Fruit fly (Drosophila melanogaster) whole organism, embryonic: ENCODE measurements around the gene CG11470.

Source experiments
- CG10654 ChIP-seq: fragments of 200-800 bp; sonication (Bioruptor generic); optimal IDR thresholded peaks from 2 replicates; lab custom pipeline; 2016; ENCODE audit warnings: missing biosample characterization, missing genetic modification characterization
- CG11247 ChIP-seq: fragments of 200-800 bp; sonication (Bioruptor generic); IDR thresholded peaks from 2 replicates; pipeline ENCODE4 v1.3.6; 2022; ENCODE audit warnings: missing biosample characterization, missing genetic modification characterization
- CG11456 ChIP-seq: fragments of 200-800 bp; sonication (Bioruptor generic); IDR thresholded peaks from 3 replicates; pipeline ENCODE4 v1.3.6; 2022; ENCODE audit warnings: missing biosample characterization, missing genetic modification characterization
- CG12155 ChIP-seq: fragments of 200-800 bp; sonication (Bioruptor generic); optimal IDR thresholded peaks from 3 replicates; lab custom pipeline; 2016; ENCODE audit warnings: missing biosample characterization, missing genetic modification characterization
- CG13424 ChIP-seq: fragments of 200-800 bp; sonication (Bioruptor generic); optimal IDR thresholded peaks from 2 replicates; lab custom pipeline; 2019; ENCODE audit warnings: missing biosample characterization, mild to moderate bottlenecking, missing genetic modification characterization, moderate library complexity
- CG14050 ChIP-seq: fragments of 200-800 bp; sonication (Bioruptor generic); IDR thresholded peaks from 3 replicates; pipeline ENCODE4 v1.3.6; 2022; ENCODE audit warnings: missing biosample characterization, missing genetic modification characterization
- CG16779 ChIP-seq: fragments of 200-800 bp; sonication (Bioruptor generic); IDR thresholded peaks from 2 replicates; pipeline ENCODE4 v1.3.6; 2022; ENCODE audit warnings: missing biosample characterization, missing genetic modification characterization
- CG17912 ChIP-seq: fragments of 200-800 bp; sonication (Bioruptor generic); optimal IDR thresholded peaks from 2 replicates; lab custom pipeline; 2018; ENCODE audit warnings: missing biosample characterization, mild to moderate bottlenecking, missing genetic modification characterization
- CG18476 ChIP-seq: fragments of 200-800 bp; sonication (Bioruptor generic); optimal IDR thresholded peaks from 2 replicates; lab custom pipeline; 2016; ENCODE audit warnings: missing biosample characterization, mild to moderate bottlenecking, missing genetic modification characterization
- CG2678 ChIP-seq: fragments of 200-800 bp; sonication (Bioruptor generic); optimal IDR thresholded peaks from 3 replicates; lab custom pipeline; 2019; ENCODE audit warnings: missing biosample characterization, mild to moderate bottlenecking, missing genetic modification characterization, moderate library complexity
- CG3065 ChIP-seq: fragments of 200-800 bp; sonication (Bioruptor generic); optimal IDR thresholded peaks from 2 replicates; lab custom pipeline; 2016; ENCODE audit warnings: missing biosample characterization, missing genetic modification characterization
- CG32772 ChIP-seq: fragments of 200-800 bp; sonication (Bioruptor generic); IDR thresholded peaks from 2 replicates; pipeline ENCODE4 v1.3.6; 2022; ENCODE audit warnings: missing biosample characterization, missing genetic modification characterization
- CG42726 ChIP-seq: fragments of 200-800 bp; sonication (Bioruptor generic); IDR thresholded peaks from 2 replicates; pipeline ENCODE4 v1.3.6; 2022; ENCODE audit warnings: missing biosample characterization, missing genetic modification characterization; ENCODE audit not compliant: partially characterized antibody
- CG4424 ChIP-seq: fragments of 200-800 bp; sonication (Bioruptor generic); optimal IDR thresholded peaks from 3 replicates; lab custom pipeline; 2016; ENCODE audit warnings: missing biosample characterization, missing genetic modification characterization
- CG5180 ChIP-seq: fragments of 200-800 bp; sonication (Bioruptor generic); optimal IDR thresholded peaks from 3 replicates; lab custom pipeline; 2017; ENCODE audit warnings: missing biosample characterization, missing genetic modification characterization, mild to moderate bottlenecking, moderate library complexity, missing genetic modification reagents
- CG5953 ChIP-seq: fragments of 200-800 bp; sonication (Bioruptor generic); IDR thresholded peaks from 2 replicates; pipeline ENCODE4 v1.3.6; 2022; ENCODE audit warnings: missing biosample characterization, missing genetic modification characterization
- CG6654 ChIP-seq: fragments of 200-800 bp; sonication (Bioruptor generic); optimal IDR thresholded peaks from 2 replicates; lab custom pipeline; 2017; ENCODE audit warnings: missing biosample characterization, mild to moderate bottlenecking, missing genetic modification characterization
- CG7271 ChIP-seq: fragments of 200-800 bp; sonication (Bioruptor generic); optimal IDR thresholded peaks from 2 replicates; lab custom pipeline; 2018; ENCODE audit warnings: missing biosample characterization, mild to moderate bottlenecking, missing genetic modification characterization, moderate library complexity
- CG7745 ChIP-seq: fragments of 200-800 bp; sonication (Bioruptor generic); optimal IDR thresholded peaks from 2 replicates; lab custom pipeline; 2018; ENCODE audit warnings: missing biosample characterization, mild to moderate bottlenecking, missing genetic modification characterization, moderate library complexity
- CG8290 ChIP-seq, 3 experiments: fragments of 200-800 bp; sonication (Bioruptor generic); optimal IDR thresholded peaks; 2 replicates each; lab custom pipeline; 2016 to 2019; ENCODE audit warnings: missing biosample characterization in 3 of 3, missing genetic modification characterization in 3 of 3, mild to moderate bottlenecking in 2 of 3, moderate library complexity in 1 of 3
- CG8478 ChIP-seq: fragments of >200 bp; optimal IDR thresholded peaks from 2 replicates; lab custom pipeline; 2018
- CG9876 ChIP-seq: fragments of 200-800 bp; sonication (Bioruptor generic); optimal IDR thresholded peaks from 2 replicates; lab custom pipeline; 2016; ENCODE audit warnings: missing biosample characterization, missing genetic modification characterization
- CTCF ChIP-seq: fragments of 200-800 bp; sonication (Bioruptor generic); optimal IDR thresholded peaks from 2 replicates; lab custom pipeline; 2017; ENCODE audit warnings: missing biosample characterization, mild to moderate bottlenecking, missing genetic modification characterization, moderate library complexity
- Camta ChIP-seq: fragments of 200-800 bp; sonication (Bioruptor generic); optimal IDR thresholded peaks from 2 replicates; lab custom pipeline; 2016; ENCODE audit warnings: missing biosample characterization, missing genetic modification characterization
- Chrac-16 ChIP-seq: fragments of 200-800 bp; sonication (Bioruptor generic); optimal IDR thresholded peaks from 3 replicates; lab custom pipeline; 2016; ENCODE audit warnings: missing biosample characterization, missing genetic modification characterization
- Dek ChIP-seq: fragments of 200-800 bp; sonication (Bioruptor generic); optimal IDR thresholded peaks from 3 replicates; lab custom pipeline; 2019; ENCODE audit warnings: missing biosample characterization, mild to moderate bottlenecking, missing genetic modification characterization, moderate library complexity
- Dip3 ChIP-seq: fragments of 200-800 bp; sonication (Bioruptor generic); optimal IDR thresholded peaks from 3 replicates; lab custom pipeline; 2016; ENCODE audit warnings: missing biosample characterization, missing genetic modification characterization
- Doc3 ChIP-seq: fragments of 200-800 bp; sonication (Bioruptor generic); IDR thresholded peaks from 3 replicates; pipeline ENCODE4 v1.3.6; 2022; ENCODE audit warnings: missing biosample characterization, missing genetic modification characterization; ENCODE audit not compliant: partially characterized antibody
- Ets97D ChIP-seq: fragments of 200-800 bp; sonication (Bioruptor generic); optimal IDR thresholded peaks from 3 replicates; lab custom pipeline; 2016; ENCODE audit warnings: missing biosample characterization, missing genetic modification characterization
- GATAe ChIP-seq: fragments of 200-800 bp; sonication (Bioruptor generic); conservative IDR thresholded peaks from 2 replicates; pipeline ENCODE4 v1.3.6; 2022; ENCODE audit warnings: missing biosample characterization, missing genetic modification characterization
- Gsc ChIP-seq: fragments of 200-800 bp; sonication (Bioruptor generic); IDR thresholded peaks from 2 replicates; pipeline ENCODE4 v1.3.6; 2022; ENCODE audit warnings: missing biosample characterization, missing genetic modification characterization
- H15 ChIP-seq: fragments of 200-800 bp; sonication (Bioruptor generic); IDR thresholded peaks from 3 replicates; pipeline ENCODE4 v1.3.6; 2022; ENCODE audit warnings: missing biosample characterization, missing genetic modification characterization
- H2.0 ChIP-seq: fragments of 200-800 bp; sonication (Bioruptor generic); IDR thresholded peaks from 2 replicates; pipeline ENCODE4 v1.3.6; 2022; ENCODE audit warnings: missing biosample characterization, missing genetic modification characterization
- HLHmδ ChIP-seq: fragments of 200-800 bp; sonication (Bioruptor generic); optimal IDR thresholded peaks from 2 replicates; lab custom pipeline; 2018; ENCODE audit warnings: missing biosample characterization, mild to moderate bottlenecking, missing genetic modification characterization, moderate library complexity
- Mad ChIP-seq: fragments of 200-800 bp; sonication (Bioruptor generic); optimal IDR thresholded peaks from 2 replicates; lab custom pipeline; 2016; ENCODE audit warnings: missing biosample characterization, missing genetic modification characterization
- Max ChIP-seq: fragments of 200-800 bp; sonication (Bioruptor generic); optimal IDR thresholded peaks from 2 replicates; lab custom pipeline; 2016; ENCODE audit warnings: missing biosample characterization, mild to moderate bottlenecking, missing genetic modification characterization
- Side ChIP-seq: fragments of 200-800 bp; sonication (Bioruptor generic); optimal IDR thresholded peaks from 2 replicates; lab custom pipeline; 2016; ENCODE audit warnings: missing biosample characterization, missing genetic modification characterization
- abd-A ChIP-seq: fragments of 200-800 bp; sonication (Bioruptor generic); optimal IDR thresholded peaks from 3 replicates; lab custom pipeline; 2019; ENCODE audit warnings: missing biosample characterization, mild to moderate bottlenecking, missing genetic modification characterization, moderate library complexity
- ase ChIP-seq: fragments of 200-800 bp; sonication (Bioruptor generic); IDR thresholded peaks from 3 replicates; pipeline ENCODE4 v1.3.6; 2022; ENCODE audit warnings: missing biosample characterization, missing genetic modification characterization
- bsh ChIP-seq, 2 experiments: fragments of 200-800 bp; sonication (Bioruptor generic); optimal IDR thresholded peaks; 2 replicates each; lab custom pipeline; 2017 to 2018; ENCODE audit warnings: mild to moderate bottlenecking in 2 of 2, missing biosample characterization in 2 of 2, missing genetic modification characterization in 2 of 2, moderate library complexity in 1 of 2
- crc ChIP-seq: fragments of 200-800 bp; sonication (Bioruptor generic); optimal IDR thresholded peaks from 2 replicates; lab custom pipeline; 2016; ENCODE audit warnings: missing biosample characterization, missing genetic modification characterization
- gcm2 ChIP-seq: fragments of 200-800 bp; sonication (Bioruptor generic); optimal IDR thresholded peaks from 2 replicates; lab custom pipeline; 2016; ENCODE audit warnings: missing biosample characterization, missing genetic modification characterization
- gem ChIP-seq: fragments of 200-800 bp; sonication (Bioruptor generic); optimal IDR thresholded peaks from 2 replicates; lab custom pipeline; 2019; ENCODE audit warnings: missing biosample characterization, mild to moderate bottlenecking, missing genetic modification characterization, moderate library complexity
- gro ChIP-seq: fragments of 200-800 bp; sonication (Bioruptor generic); optimal IDR thresholded peaks from 2 replicates; lab custom pipeline; 2016; ENCODE audit warnings: missing biosample characterization, missing genetic modification characterization
- jing ChIP-seq: fragments of 200-800 bp; sonication (Bioruptor generic); optimal IDR thresholded peaks from 2 replicates; lab custom pipeline; 2018; ENCODE audit warnings: missing biosample characterization, mild to moderate bottlenecking, missing genetic modification characterization
- nau ChIP-seq: fragments of 200-800 bp; sonication (Bioruptor generic); optimal IDR thresholded peaks from 3 replicates; lab custom pipeline; 2017; ENCODE audit warnings: missing biosample characterization, mild to moderate bottlenecking, missing genetic modification characterization, missing genetic modification reagents
- phol ChIP-seq: fragments of 200-800 bp; sonication (Bioruptor generic); optimal IDR thresholded peaks from 3 replicates; lab custom pipeline; 2018; ENCODE audit warnings: missing biosample characterization, mild to moderate bottlenecking, missing genetic modification characterization, moderate library complexity
- sob ChIP-seq: fragments of 200-800 bp; sonication (Bioruptor generic); IDR thresholded peaks from 2 replicates; pipeline ENCODE4 v1.3.6; 2022; ENCODE audit warnings: missing biosample characterization, missing genetic modification characterization
- sug ChIP-seq: fragments of 200-800 bp; optimal IDR thresholded peaks from 2 replicates; lab custom pipeline; 2019; ENCODE audit warnings: missing biosample characterization, mild to moderate bottlenecking, missing genetic modification characterization, moderate library complexity
- ttk ChIP-seq: fragments of 200-800 bp; sonication (Bioruptor generic); IDR thresholded peaks from 2 replicates; pipeline ENCODE4 v2.1.2; 2022; ENCODE audit warnings: missing biosample characterization, missing genetic modification characterization
- tx ChIP-seq: fragments of 200-800 bp; sonication (Bioruptor generic); optimal IDR thresholded peaks from 2 replicates; lab custom pipeline; 2016; ENCODE audit warnings: missing biosample characterization, missing genetic modification characterization

Gene CG11470

DNA sequence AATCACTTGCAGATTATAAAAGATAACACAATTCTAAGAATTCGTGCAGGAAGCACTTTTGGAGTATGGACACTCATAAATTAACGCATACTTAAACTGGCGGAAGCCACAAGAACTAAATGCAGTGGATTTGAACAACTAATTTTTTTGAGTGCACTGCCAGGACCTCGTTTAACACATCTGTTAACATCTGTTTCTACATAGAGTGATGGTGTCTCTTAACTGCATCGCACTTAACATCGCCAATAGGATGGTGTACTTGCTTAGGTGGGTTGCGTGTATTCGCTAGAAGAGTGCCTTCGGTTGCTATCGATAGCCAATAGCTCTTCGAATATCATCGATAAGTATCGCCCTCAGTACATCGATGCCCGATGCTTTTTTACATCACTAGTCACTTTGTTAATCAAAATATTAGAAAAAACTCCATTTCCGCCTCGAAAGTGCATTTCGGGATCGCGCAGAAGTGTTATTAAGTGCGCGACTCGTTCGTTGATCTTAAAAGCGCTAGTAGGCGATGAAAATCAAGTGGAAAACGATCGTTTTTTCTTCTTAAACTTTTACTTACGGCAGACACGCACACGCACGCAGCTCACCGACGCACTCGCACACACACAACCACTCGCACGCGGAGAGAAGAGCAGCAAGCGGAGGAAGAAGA, 2.0 kb upstream of the CG11470 start, which contains the start of gene alph:
TSS of gene alph (plus strand) at position 351 of the 658 bp plus-strand sequence.
- TF ChIP-seq CG32772 = no peak
- no peak for TF ChIP-seq CG11247 (GFP tag; lab: Robert Waterston, UW)
- TF ChIP-seq CG2678 (tag; lab: Kevin White, UChicago) = peak; percentile 33
- peak; percentile 39 for TF ChIP-seq Chrac-16 (GFP tag; lab: Kevin White, UChicago)
- TF ChIP-seq CG8290 (GFP tag; optimal IDR thresholded peaks at IDR 0.05; lab: Kevin White, UChicago) = peak; percentile 51
- peak in 1 of 2 experiments; percentile 72 for TF ChIP-seq CG8290 (tag; optimal IDR thresholded peaks at IDR 0.05; lab: Kevin White, UChicago)
- peak; percentile 78 for TF ChIP-seq CG8478
- TF ChIP-seq CG5180 (GFP tag; lab: Kevin White, UChicago) = no peak
- no peak for TF ChIP-seq jing
- TF ChIP-seq CG5953 (GFP tag; lab: Robert Waterston, UW) = no peak
- no peak for TF ChIP-seq CG17912 (GFP tag; lab: Kevin White, UChicago)
- no peak for TF ChIP-seq CG6654 (GFP tag; lab: Kevin White, UChicago)
- TF ChIP-seq bsh (GFP tag; optimal IDR thresholded peaks at IDR 0.05; lab: Kevin White, UChicago) = peak in 1 of 2 experiments; percentile 21
- TF ChIP-seq CG16779 = no peak
- TF ChIP-seq GATAe (GFP tag; lab: Robert Waterston, UW) = no peak
- peak; percentile 99 for TF ChIP-seq CG42726 (GFP tag; lab: Robert Waterston, UW)
- peak; percentile 5 for TF ChIP-seq Side (GFP tag; lab: Kevin White, UChicago)
- no peak for TF ChIP-seq CG3065
- TF ChIP-seq nau (GFP tag; lab: Kevin White, UChicago) = no peak
- TF ChIP-seq phol (tag; lab: Kevin White, UChicago) = peak; percentile 42
- no peak for TF ChIP-seq Gsc
- TF ChIP-seq CG12155 (GFP tag; lab: Kevin White, UChicago) = peak; percentile 22
- peak; percentile 51 for TF ChIP-seq Dip3 (GFP tag; lab: Kevin White, UChicago)
- TF ChIP-seq crc (GFP tag; lab: Kevin White, UChicago) = no peak
- TF ChIP-seq gem (tag; lab: Kevin White, UChicago) = no peak
- TF ChIP-seq Mad (GFP tag; lab: Kevin White, UChicago) = peak; percentile 64
- TF ChIP-seq H15 = no peak
- peak; percentile 13; the same call in 1 of the 2 replicates for TF ChIP-seq H2.0
- TF ChIP-seq CG11456 = 0 out of 3 replicates have a peak, but pooled peaks have one; percentile 48
- TF ChIP-seq CG4424 (GFP tag; lab: Kevin White, UChicago) = peak; percentile 18
- no peak for TF ChIP-seq CG7745 (tag; lab: Kevin White, UChicago)
- TF ChIP-seq sug (tag; lab: Kevin White, UChicago) = peak; percentile 19
- no peak for TF ChIP-seq ttk (GFP tag; lab: Robert Waterston, UW)
- peak; percentile 54 for TF ChIP-seq sob (GFP tag; lab: Robert Waterston, UW)
- no peak for TF ChIP-seq gro (GFP tag; lab: Kevin White, UChicago)
- no peak for TF ChIP-seq abd-A (tag; lab: Kevin White, UChicago)
- peak; percentile 71 for TF ChIP-seq CTCF (GFP tag; lab: Kevin White, UChicago)
- no peak for TF ChIP-seq HLHmδ
- peak; percentile 37 for TF ChIP-seq tx
- TF ChIP-seq CG7271 (tag; lab: Kevin White, UChicago) = no peak
- peak; percentile 9 for TF ChIP-seq Max (GFP tag; lab: Kevin White, UChicago)
- TF ChIP-seq Camta (GFP tag; lab: Kevin White, UChicago) = peak; percentile 48
- TF ChIP-seq CG13424 = no peak
- peak; percentile 10 for TF ChIP-seq Dek (tag; lab: Kevin White, UChicago)
- TF ChIP-seq CG18476 (GFP tag; lab: Kevin White, UChicago) = peak; percentile 8
- TF ChIP-seq CG14050 (GFP tag; lab: Robert Waterston, UW) = no peak
- peak; percentile 90 for TF ChIP-seq Ets97D (GFP tag; lab: Kevin White, UChicago)
- TF ChIP-seq CG9876 (GFP tag; lab: Kevin White, UChicago) = peak; percentile 17
- peak; percentile 92 for TF ChIP-seq Doc3 (GFP tag; lab: Robert Waterston, UW)
- TF ChIP-seq gcm2 = no peak
- TF ChIP-seq ase = no peak
- TF ChIP-seq CG10654 = no peak
